Worm (Caenorhabditis elegans) whole organism, mixed stage, embryonic: ENCODE results near the gene dab-1.

Experiments used
- sptf-1 ChIP-seq: sonication (generic microtip); optimal IDR thresholded peaks from 2 replicates; lab custom pipeline; 2017; ENCODE audit warnings: mild to moderate bottlenecking, missing genetic modification characterization, moderate library complexity, missing compliant biosample characterization
- unc-62 ChIP-seq: fragments of 150-350 bp; optimal IDR thresholded peaks from 2 replicates; lab custom pipeline; 2014; ENCODE audit warnings: missing biosample characterization, missing genetic modification reagents, missing genetic modification characterization

- TF ChIP-seq unc-62 (GFP tag; lab: Kevin White, UChicago) (no peak), sptf-1 (tag; lab: Kevin White, UChicago) (no peak)
Measured at ce11 chrII:8181437-8181836, 40.7 kb upstream of the dab-1 start, which contains the start of gene dylt-3.
